Fruit fly (Drosophila melanogaster): Measurements from ENCODE around the gene Tak1.

dm6 chrX:20488701-20489122 lies 36.0 kb downstream of the Tak1 start:
- TF ChIP-seq Dad (GFP tag; optimal IDR thresholded peaks at IDR 0.05), result no peak
- no peak for TF ChIP-seq Oaz (GFP tag; IDR thresholded peaks at IDR 0.05)
- TF ChIP-seq bigmax (GFP tag; optimal IDR thresholded peaks at IDR 0.05), result no peak
- TF ChIP-seq CG2889 (GFP tag; IDR thresholded peaks at IDR 0.05), result no peak
- no peak for TF ChIP-seq Kr (GFP tag; optimal IDR thresholded peaks at IDR 0.05)
